Worm (Caenorhabditis elegans) whole organism, midembryonic: Measurements from ENCODE around the gene F56C9.6.

Experiments
- klf-2 ChIP-seq: fragments of 200-800 bp; sonication (Bioruptor generic); conservative IDR thresholded peaks from 2 replicates; pipeline ENCODE4 v1.3.6; 2022; ENCODE audit warnings: missing genetic modification reagents, missing genetic modification characterization, missing compliant biosample characterization
- ztf-29 ChIP-seq: fragments of 200-800 bp; sonication (Bioruptor generic); IDR thresholded peaks from 2 replicates; pipeline ENCODE4 v1.3.6; 2022; ENCODE audit warnings: missing genetic modification reagents, missing genetic modification characterization, missing compliant biosample characterization

- TF ChIP-seq ztf-29 (no peak), klf-2 (GFP tag; lab: Robert Waterston, UW) (no peak)
These were observed 48.0 kb downstream of the F56C9.6 start for ce11 chrIII:7262592-7262991.
